Fruit fly (Drosophila melanogaster) whole organism, wandering third instar larva: ENCODE results near the gene CG13842.
A peak's percentile ranks its signal among the peaks of the same experiment; 100 is the strongest.

Experiments
- CG9705 ChIP-seq: fragments of 200-800 bp; sonication (Bioruptor generic); optimal IDR thresholded peaks from 2 replicates; lab custom pipeline; 2018; ENCODE audit warnings: missing biosample characterization, mild to moderate bottlenecking, missing genetic modification characterization
- CrebA ChIP-seq: fragments of 200-800 bp; sonication (Bioruptor generic); optimal IDR thresholded peaks from 2 replicates; lab custom pipeline; 2016; ENCODE audit warnings: missing biosample characterization, mild to moderate bottlenecking, missing genetic modification characterization, borderline replicate concordance
- Dfd ChIP-seq: fragments of >200 bp; optimal IDR thresholded peaks from 2 replicates; lab custom pipeline; 2017; ENCODE audit warnings: missing biosample characterization, missing genetic modification characterization
- Dif ChIP-seq: fragments of 200-275, 200-300 bp; sonication (Bioruptor generic); optimal IDR thresholded peaks from 2 replicates; lab custom pipeline; 2018; ENCODE audit warnings: missing biosample characterization, missing genetic modification characterization; ENCODE audit not compliant: partially characterized antibody
- Hnf4 ChIP-seq: fragments of 200-800 bp; sonication (Bioruptor generic); optimal IDR thresholded peaks from 2 replicates; lab custom pipeline; 2016; ENCODE audit warnings: missing biosample characterization, mild to moderate bottlenecking, missing genetic modification characterization
- Hr78 ChIP-seq: fragments of >200 bp; optimal IDR thresholded peaks from 2 replicates; lab custom pipeline; 2017; ENCODE audit warnings: missing biosample characterization, missing genetic modification characterization
- Hr83 ChIP-seq: fragments of 200-300 bp; sonication (Bioruptor generic); optimal IDR thresholded peaks from 2 replicates; lab custom pipeline; 2016; ENCODE audit warnings: missing biosample characterization, mild to moderate bottlenecking, missing genetic modification characterization, moderate library complexity; ENCODE audit not compliant: poor library complexity, severe bottlenecking
- Mio ChIP-seq: sonication (Bioruptor generic); optimal IDR thresholded peaks from 2 replicates; lab custom pipeline; 2016; ENCODE audit warnings: missing biosample characterization, missing genetic modification characterization
- N ChIP-seq: fragments of >200 bp; optimal IDR thresholded peaks from 2 replicates; lab custom pipeline; 2018; ENCODE audit warnings: missing biosample characterization, missing external identifiers, missing genetic modification characterization
- Rel ChIP-seq, 2 experiments: fragments of 200-800 bp; sonication (Bioruptor generic) in 1 of 2; optimal IDR thresholded peaks; 2 replicates in 1 of 2; 3 replicates in 1 of 2; lab custom pipeline; 2016 to 2019; ENCODE audit warnings: mild to moderate bottlenecking in 2 of 2, missing biosample characterization in 2 of 2, missing genetic modification characterization in 2 of 2, moderate library complexity in 1 of 2
- Vsx2 ChIP-seq: fragments of 200-300, 225-300 bp; sonication (Bioruptor generic); optimal IDR thresholded peaks from 2 replicates; lab custom pipeline; 2018; ENCODE audit warnings: missing biosample characterization, missing genetic modification characterization; ENCODE audit not compliant: partially characterized antibody
- brk ChIP-seq: fragments of 200-800 bp; sonication (Bioruptor generic); optimal IDR thresholded peaks from 2 replicates; lab custom pipeline; 2016; ENCODE audit warnings: missing biosample characterization, mild to moderate bottlenecking, missing genetic modification characterization
- dl ChIP-seq, 2 experiments: fragments of 175-275, 200-275 bp in 1 of 2; fragments of 200-275 bp in 1 of 2; sonication (Bioruptor generic); optimal IDR thresholded peaks; lab custom pipeline; 2018; ENCODE audit warnings: mild to moderate bottlenecking in 2 of 2, missing biosample characterization in 2 of 2, missing genetic modification characterization in 2 of 2, moderate library complexity in 2 of 2; ENCODE audit not compliant: partially characterized antibody in 2 of 2, insufficient read depth in 1 of 2
- dmrt93B ChIP-seq: fragments of 200-800 bp; sonication (Bioruptor generic); optimal IDR thresholded peaks from 2 replicates; lab custom pipeline; 2018; ENCODE audit warnings: missing biosample characterization, mild to moderate bottlenecking, missing genetic modification characterization
- dsf ChIP-seq: sonication (Bioruptor generic); optimal IDR thresholded peaks from 2 replicates; lab custom pipeline; 2016; ENCODE audit warnings: missing biosample characterization, missing genetic modification characterization, borderline replicate concordance
- ey ChIP-seq: fragments of 200-800 bp; sonication (Bioruptor generic); optimal IDR thresholded peaks from 2 replicates; lab custom pipeline; 2016; ENCODE audit warnings: missing biosample characterization, missing genetic modification characterization
- foxo ChIP-seq, 2 experiments: fragments of 200-800 bp; sonication (Bioruptor generic); optimal IDR thresholded peaks; 2 replicates in 1 of 2; 3 replicates in 1 of 2; lab custom pipeline; 2016 to 2017; ENCODE audit warnings: missing biosample characterization in 2 of 2, missing genetic modification characterization in 2 of 2
- fru ChIP-seq: fragments of 200-800 bp; sonication (Bioruptor generic); optimal IDR thresholded peaks from 3 replicates; lab custom pipeline; 2016; ENCODE audit warnings: missing biosample characterization, mild to moderate bottlenecking, missing genetic modification characterization
- h ChIP-seq: fragments of 200-800 bp; sonication (Bioruptor generic); optimal IDR thresholded peaks from 3 replicates; lab custom pipeline; 2016; ENCODE audit warnings: missing biosample characterization, mild to moderate bottlenecking, missing genetic modification characterization
- lola ChIP-seq: fragments of >200 bp; optimal IDR thresholded peaks from 2 replicates; lab custom pipeline; 2017; ENCODE audit warnings: missing biosample characterization, missing genetic modification characterization
- pan ChIP-seq: fragments of >200 bp; optimal IDR thresholded peaks from 2 replicates; lab custom pipeline; 2017
- psq ChIP-seq: fragments of 200-800 bp; sonication (Bioruptor generic); optimal IDR thresholded peaks from 3 replicates; lab custom pipeline; 2017; ENCODE audit warnings: missing biosample characterization, mild to moderate bottlenecking, missing genetic modification characterization, moderate library complexity
- rgr ChIP-seq: fragments of 200-800 bp; sonication (Bioruptor generic); optimal IDR thresholded peaks from 3 replicates; lab custom pipeline; 2016; ENCODE audit warnings: missing biosample characterization, mild to moderate bottlenecking, missing genetic modification characterization
- sage ChIP-seq: fragments of 200-800 bp; sonication (Bioruptor generic); optimal IDR thresholded peaks from 2 replicates; lab custom pipeline; 2016; ENCODE audit warnings: missing biosample characterization, mild to moderate bottlenecking, missing genetic modification characterization
- sv ChIP-seq: fragments of 200-800 bp; sonication (Bioruptor generic); optimal IDR thresholded peaks from 3 replicates; lab custom pipeline; 2016; ENCODE audit warnings: missing biosample characterization, missing genetic modification characterization
- usp ChIP-seq: fragments of >200 bp; optimal IDR thresholded peaks from 2 replicates; lab custom pipeline; 2017; ENCODE audit warnings: missing biosample characterization, missing genetic modification characterization
- woc ChIP-seq: sonication (Bioruptor generic); optimal IDR thresholded peaks from 2 replicates; lab custom pipeline; 2016; ENCODE audit warnings: missing biosample characterization, mild to moderate bottlenecking, missing genetic modification characterization

Gene CG13842

DNA sequence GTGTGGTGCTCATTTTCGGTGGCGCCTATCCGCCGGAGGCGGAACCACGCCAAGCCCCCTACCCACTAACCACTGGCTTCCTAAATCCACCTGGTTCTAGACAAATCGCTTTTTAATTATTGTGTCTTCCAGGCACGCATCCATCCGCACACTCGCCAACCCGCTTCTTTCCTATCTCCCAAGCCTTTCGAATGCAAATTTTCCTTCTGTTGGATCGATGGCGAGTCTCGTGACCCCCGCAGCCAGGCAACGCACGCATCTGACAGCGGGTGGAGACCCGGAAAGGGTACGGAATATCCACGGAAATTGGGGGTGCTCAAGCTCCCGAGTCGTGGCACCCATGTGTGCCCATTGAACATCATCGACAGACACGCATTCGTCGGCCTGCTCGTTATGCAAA is at the start of gene CG13842:
CG13842 (minus strand) TSS at position 101 of the 400 bp plus-strand sequence.
- TF ChIP-seq dsf (GFP tag; lab: Kevin White, UChicago) = no peak
- no peak for TF ChIP-seq Dfd (GFP tag; lab: Kevin White, UChicago)
- no peak for TF ChIP-seq woc (GFP tag; lab: Kevin White, UChicago)
- TF ChIP-seq sage (GFP tag; lab: Kevin White, UChicago) = no peak
- TF ChIP-seq fru (GFP tag; lab: Kevin White, UChicago) = no peak
- no peak for TF ChIP-seq CrebA (GFP tag; lab: Kevin White, UChicago)
- TF ChIP-seq Hnf4 (GFP tag; lab: Kevin White, UChicago) = no peak
- no peak for TF ChIP-seq Hr78 (GFP tag; lab: Kevin White, UChicago)
- TF ChIP-seq, all 38 proteins: peak for 0

- TF ChIP-seq Mio (GFP tag; lab: Kevin White, UChicago) (no peak), N (GFP tag; lab: Kevin White, UChicago) (no peak), Rel (GFP tag; optimal IDR thresholded peaks at IDR 0.05; lab: Kevin White, UChicago) (no peak), Rel (tag; optimal IDR thresholded peaks at IDR 0.05; lab: Kevin White, UChicago) (peak; percentile 51), sage (GFP tag; lab: Kevin White, UChicago) (no peak), Hr78 (GFP tag; lab: Kevin White, UChicago) (no peak), Vsx2 (GFP tag; lab: Kevin White, UChicago) (no peak)
- TF ChIP-seq, all 38 proteins: peak for 1
Observed at dm6 chr3R:22756289-22756688, 49.2 kb upstream of the CG13842 start.

- TF ChIP-seq dmrt93B (GFP tag; lab: Kevin White, UChicago) (no peak), dsf (GFP tag; lab: Kevin White, UChicago) (no peak), dl (GFP tag; optimal IDR thresholded peaks at IDR 0.05; lab: Kevin White, UChicago; ENCODE audit: insufficient read depth in 1 of 2, partially characterized antibody in 2 of 2) (peak in 1 of 2 experiments; percentile 8), pan (no peak), Hr78 (GFP tag; lab: Kevin White, UChicago) (no peak)
Observed at dm6 chr3R:22755187-22755777, 48.2 kb upstream of the CG13842 start.

dm6 chr3R:22753895-22754774 is 47.1 kb upstream of the CG13842 start:
- TF ChIP-seq sv (GFP tag; lab: Kevin White, UChicago) (peak; percentile 22), woc (GFP tag; lab: Kevin White, UChicago) (no peak), foxo (GFP tag; optimal IDR thresholded peaks at IDR 0.05; lab: Kevin White, UChicago) (peak in 1 of 2 experiments; percentile 33), CG9705 (no peak), rgr (GFP tag; lab: Kevin White, UChicago) (peak; percentile 19), ey (GFP tag; lab: Kevin White, UChicago) (peak; percentile 5), h (GFP tag; lab: Kevin White, UChicago) (peak; percentile 22), Dif (GFP tag; lab: Kevin White, UChicago) (peak; percentile 62), Mio (GFP tag; lab: Kevin White, UChicago) (no peak), dl (GFP tag; optimal IDR thresholded peaks at IDR 0.05; lab: Kevin White, UChicago; ENCODE audit: insufficient read depth in 1 of 2, partially characterized antibody in 2 of 2) (peak in 1 of 2 experiments; percentile 53), Rel (GFP tag; optimal IDR thresholded peaks at IDR 0.05; lab: Kevin White, UChicago) (no peak), Rel (tag; optimal IDR thresholded peaks at IDR 0.05; lab: Kevin White, UChicago) (peak; percentile 83), psq (GFP tag; lab: Kevin White, UChicago) (no peak), usp (GFP tag; lab: Kevin White, UChicago) (no peak), fru (GFP tag; lab: Kevin White, UChicago) (peak; percentile 6)

dm6 chr3R:22753600-22753894 is 46.5 kb upstream of the CG13842 start:
- peak; percentile 6 for TF ChIP-seq Hr83 (GFP tag; lab: Kevin White, UChicago)
- TF ChIP-seq Vsx2 (GFP tag; lab: Kevin White, UChicago) = no peak
- no peak for TF ChIP-seq brk (GFP tag; lab: Kevin White, UChicago)
- no peak for TF ChIP-seq rgr (GFP tag; lab: Kevin White, UChicago)
- no peak for TF ChIP-seq Hr78 (GFP tag; lab: Kevin White, UChicago)
- TF ChIP-seq sv (GFP tag; lab: Kevin White, UChicago) = no peak
- no peak for TF ChIP-seq Rel (GFP tag; optimal IDR thresholded peaks at IDR 0.05; lab: Kevin White, UChicago)
- TF ChIP-seq Rel (tag; optimal IDR thresholded peaks at IDR 0.05; lab: Kevin White, UChicago) = peak; percentile 33
- no peak for TF ChIP-seq dsf (GFP tag; lab: Kevin White, UChicago)
- TF ChIP-seq ey (GFP tag; lab: Kevin White, UChicago) = no peak
- no peak for TF ChIP-seq lola (GFP tag; lab: Kevin White, UChicago)
- no peak for TF ChIP-seq Mio (GFP tag; lab: Kevin White, UChicago)
- no peak for TF ChIP-seq Dfd (GFP tag; lab: Kevin White, UChicago)
- no peak for TF ChIP-seq dl (GFP tag; optimal IDR thresholded peaks at IDR 0.05; lab: Kevin White, UChicago; ENCODE audit: insufficient read depth in 1 of 2, partially characterized antibody in 2 of 2)
- TF ChIP-seq sage (GFP tag; lab: Kevin White, UChicago) = no peak
